Fruit fly (Drosophila melanogaster): ENCODE measurements around the gene CG32462.

Gene CG32462

dm6 chr3L:22865061-22865418 lies 11.7 kb upstream of the CG32462 start (continued):
- TF ChIP-seq CG6276 (GFP tag; optimal IDR thresholded peaks at IDR 0.05) (peak; percentile 85), ss (GFP tag; optimal IDR thresholded peaks at IDR 0.05) (peak; percentile 18 to 54), net (GFP tag; optimal IDR thresholded peaks at IDR 0.05) (peak; percentile 65), Sox15 (GFP tag; optimal IDR thresholded peaks at IDR 0.05) (peak; percentile 34), CG11762 (GFP tag; optimal IDR thresholded peaks at IDR 0.05; ENCODE audit: insufficient read depth) (peak; percentile 2), CG3032 (tag; optimal IDR thresholded peaks at IDR 0.05) (peak; percentile 58), CG15336 (GFP tag; IDR thresholded peaks at IDR 0.05) (peak; percentile 91), CG10669 (GFP tag; optimal IDR thresholded peaks at IDR 0.05) (peak; percentile 53), spab (GFP tag; optimal IDR thresholded peaks at IDR 0.05) (peak; percentile 29), CG10631 (GFP tag; optimal IDR thresholded peaks at IDR 0.05) (peak; percentile 23), CG3919 (GFP tag; optimal IDR thresholded peaks at IDR 0.05) (peak; percentile 60), dac (GFP tag; optimal IDR thresholded peaks at IDR 0.05) (peak; percentile 45), CG6792 (GFP tag; optimal IDR thresholded peaks at IDR 0.05) (peak; percentile 73), CG9139 (GFP tag; optimal IDR thresholded peaks at IDR 0.05) (no peak), lz (GFP tag; optimal IDR thresholded peaks at IDR 0.05) (peak; percentile 73), esn (GFP tag; optimal IDR thresholded peaks at IDR 0.05) (peak; percentile 76), Ets96B (tag; optimal IDR thresholded peaks at IDR 0.05) (peak; percentile 76), Hr4 (GFP tag; optimal IDR thresholded peaks at IDR 0.05) (peak; percentile 77), Met (GFP tag; optimal IDR thresholded peaks at IDR 0.05) (peak; percentile 73), fd85E (GFP tag; optimal IDR thresholded peaks at IDR 0.05) (peak; percentile 41), svp (GFP tag) (peak; percentile 73), CG6854 (GFP tag; optimal IDR thresholded peaks at IDR 0.05) (peak; percentile 22), CG11902 (GFP tag; optimal IDR thresholded peaks at IDR 0.05) (peak; percentile 39), CG34406 (GFP tag; optimal IDR thresholded peaks at IDR 0.05) (peak; percentile 79), Eip75B (GFP tag; optimal IDR thresholded peaks at IDR 0.05) (peak; percentile 41), CG8119 (GFP tag; IDR thresholded peaks at IDR 0.05) (peak; percentile 90), CG6163 (GFP tag; IDR thresholded peaks at IDR 0.05) (peak; percentile 38; the same call in 1 of the 3 replicates), Hr39 (GFP tag; optimal IDR thresholded peaks at IDR 0.05) (peak; percentile 58)

- TF ChIP-seq CG4318 (GFP tag; optimal IDR thresholded peaks at IDR 0.05) (no peak), Blimp-1 (GFP tag; optimal IDR thresholded peaks at IDR 0.05) (no peak), achi (GFP tag; optimal IDR thresholded peaks at IDR 0.05) (peak; percentile 77), svp (GFP tag) (no peak), topi (GFP tag; optimal IDR thresholded peaks at IDR 0.05) (peak; percentile 8), CG10631 (GFP tag; optimal IDR thresholded peaks at IDR 0.05) (no peak), Eip78C (GFP tag) (peak; percentile 69), CG6854 (GFP tag; optimal IDR thresholded peaks at IDR 0.05) (no peak), ss (GFP tag; optimal IDR thresholded peaks at IDR 0.05) (peak in 1 of 2 experiments; percentile 41), CG6792 (GFP tag; optimal IDR thresholded peaks at IDR 0.05) (no peak), CG11902 (GFP tag; optimal IDR thresholded peaks at IDR 0.05) (no peak), pdm3 (GFP tag; optimal IDR thresholded peaks at IDR 0.05) (no peak), lz (GFP tag; optimal IDR thresholded peaks at IDR 0.05) (no peak), CG7368 (GFP tag; optimal IDR thresholded peaks at IDR 0.05) (no peak), acj6 (GFP tag; optimal IDR thresholded peaks at IDR 0.05) (no peak), CG34406 (GFP tag; optimal IDR thresholded peaks at IDR 0.05) (no peak), CG32006 (GFP tag; optimal IDR thresholded peaks at IDR 0.05) (no peak), salr (GFP tag; optimal IDR thresholded peaks at IDR 0.05) (no peak), vri (GFP tag; optimal IDR thresholded peaks at IDR 0.05) (peak; percentile 93), OdsH (GFP tag; optimal IDR thresholded peaks at IDR 0.05) (no peak), CG6808 (GFP tag; optimal IDR thresholded peaks at IDR 0.05) (no peak), fd85E (GFP tag; optimal IDR thresholded peaks at IDR 0.05) (no peak), fkh (GFP tag; optimal IDR thresholded peaks at IDR 0.05) (peak; percentile 45)
These were observed 11.1 kb upstream of the CG32462 start, which contains the start of gene CG33170 for dm6 chr3L:22864254-22865060. Gene CG33170 (plus strand): TSS chr3L:22864600.
